Worm (Caenorhabditis elegans) whole organism, young adult: ENCODE results near the gene srt-7.

Experiments used
- B0336.3 ChIP-seq: fragments of 200-800 bp; sonication (Bioruptor generic); IDR thresholded peaks from 2 replicates; pipeline ENCODE4 v1.3.6; 2022; ENCODE audit warnings: missing genetic modification characterization, missing compliant biosample characterization
- F10E7.11 ChIP-seq: sonication (generic microtip); optimal IDR thresholded peaks from 2 replicates; lab custom pipeline; 2017; ENCODE audit warnings: mild to moderate bottlenecking, missing genetic modification characterization, moderate library complexity, missing compliant biosample characterization
- F22D6.2 ChIP-seq: sonication (generic microtip); optimal IDR thresholded peaks from 2 replicates; lab custom pipeline; 2016; ENCODE audit warnings: mild to moderate bottlenecking, missing genetic modification characterization, missing compliant biosample characterization
- F23B12.7 ChIP-seq: sonication (generic microtip); optimal IDR thresholded peaks from 2 replicates; lab custom pipeline; 2017; ENCODE audit warnings: missing genetic modification characterization, mild to moderate bottlenecking, missing compliant biosample characterization, antibody characterized with exemption, moderate library complexity; ENCODE audit not compliant: insufficient read depth
- F52B5.7 ChIP-seq: sonication (generic microtip); optimal IDR thresholded peaks from 2 replicates; lab custom pipeline; 2016; ENCODE audit warnings: mild to moderate bottlenecking, missing genetic modification characterization, missing compliant biosample characterization
- F57A8.1 ChIP-seq: fragments of 200-800 bp; sonication (Bioruptor generic); optimal IDR thresholded peaks from 2 replicates; lab custom pipeline; 2018; ENCODE audit warnings: mild to moderate bottlenecking, missing genetic modification characterization, moderate library complexity, missing compliant biosample characterization
- K11D2.4 ChIP-seq: fragments of 200-800 bp; sonication (Bioruptor generic); IDR thresholded peaks from 2 replicates; pipeline ENCODE4 v1.3.6; 2022; ENCODE audit warnings: missing genetic modification reagents, missing genetic modification characterization, missing compliant biosample characterization
- K12H6.12 ChIP-seq: fragments of 200-800 bp; sonication (Bioruptor generic); optimal IDR thresholded peaks from 2 replicates; lab custom pipeline; 2018; ENCODE audit warnings: mild to moderate bottlenecking, missing genetic modification characterization, missing compliant biosample characterization
- T07F8.4 ChIP-seq: sonication (generic microtip); optimal IDR thresholded peaks from 2 replicates; lab custom pipeline; 2016; ENCODE audit warnings: mild to moderate bottlenecking, missing genetic modification characterization, moderate library complexity, missing compliant biosample characterization
- Y56A3A.18 ChIP-seq: fragments of 200-800 bp; sonication (Bioruptor generic); IDR thresholded peaks from 2 replicates; pipeline ENCODE4 v1.3.6; 2022; ENCODE audit warnings: missing genetic modification reagents, missing genetic modification characterization, missing compliant biosample characterization
- Y67H2A.10 ChIP-seq: fragments of 200-800 bp; sonication (Bioruptor generic); conservative IDR thresholded peaks from 2 replicates; pipeline ENCODE4 v1.3.6; 2022; ENCODE audit warnings: missing genetic modification reagents, missing genetic modification characterization, missing compliant biosample characterization
- Y79H2A.3 ChIP-seq: fragments of 200-800 bp; sonication (Bioruptor generic); conservative IDR thresholded peaks from 2 replicates; pipeline ENCODE4 v1.3.6; 2022; ENCODE audit warnings: missing genetic modification reagents, missing genetic modification characterization, missing compliant biosample characterization
- Y95B8A.8 ChIP-seq: fragments of 200-800 bp; sonication (Bioruptor generic); IDR thresholded peaks from 2 replicates; pipeline ENCODE4 v1.3.6; 2022; ENCODE audit warnings: missing genetic modification reagents, missing genetic modification characterization, missing compliant biosample characterization
- ZK185.1 ChIP-seq: sonication (generic microtip); optimal IDR thresholded peaks from 2 replicates; lab custom pipeline; 2016; ENCODE audit warnings: mild to moderate bottlenecking, missing genetic modification characterization, missing compliant biosample characterization; ENCODE audit not compliant: poor library complexity, severe bottlenecking
- akir-1 ChIP-seq: fragments of 200-800 bp; sonication (Bioruptor generic); optimal IDR thresholded peaks from 2 replicates; lab custom pipeline; 2018; ENCODE audit warnings: mild to moderate bottlenecking, missing genetic modification characterization, moderate library complexity, missing compliant biosample characterization
- attf-3 ChIP-seq: fragments of 200-800 bp; sonication (Bioruptor generic); conservative IDR thresholded peaks from 2 replicates; pipeline ENCODE4 v1.3.6; 2022; ENCODE audit warnings: missing genetic modification reagents, missing genetic modification characterization, missing compliant biosample characterization
- attf-5 ChIP-seq: fragments of 200-800 bp; sonication (Bioruptor generic); optimal IDR thresholded peaks from 2 replicates; lab custom pipeline; 2018; ENCODE audit warnings: mild to moderate bottlenecking, missing genetic modification characterization, missing compliant biosample characterization
- ceh-40 ChIP-seq: fragments of 200-800 bp; sonication (Bioruptor generic); IDR thresholded peaks from 2 replicates; pipeline ENCODE4 v1.3.6; 2022; ENCODE audit warnings: missing genetic modification characterization, missing compliant biosample characterization
- chd-7 ChIP-seq: sonication (generic microtip); optimal IDR thresholded peaks from 2 replicates; lab custom pipeline; 2016; ENCODE audit warnings: mild to moderate bottlenecking, missing genetic modification characterization, moderate library complexity, missing compliant biosample characterization
- die-1 ChIP-seq: sonication (generic microtip); optimal IDR thresholded peaks from 2 replicates; lab custom pipeline; 2016; ENCODE audit warnings: missing genotype, mild to moderate bottlenecking, missing genetic modification characterization, missing compliant biosample characterization
- egrh-3 ChIP-seq: fragments of 200-800 bp; sonication (Bioruptor generic); IDR thresholded peaks from 2 replicates; pipeline ENCODE4 v1.3.6; 2022; ENCODE audit warnings: missing genetic modification reagents, missing genetic modification characterization, missing compliant biosample characterization
- hmg-1.2 ChIP-seq: fragments of 200-800 bp; sonication (Bioruptor generic); IDR thresholded peaks from 2 replicates; pipeline ENCODE4 v1.3.6; 2022; ENCODE audit warnings: missing genetic modification reagents, missing genetic modification characterization, missing compliant biosample characterization
- hmg-20 ChIP-seq: fragments of 200-800 bp; sonication (Bioruptor generic); IDR thresholded peaks from 2 replicates; pipeline ENCODE4 v1.3.6; 2022; ENCODE audit warnings: missing genetic modification reagents, missing genetic modification characterization, missing compliant biosample characterization
- hsf-1 ChIP-seq: fragments of 200-800 bp; sonication (Bioruptor generic); IDR thresholded peaks from 2 replicates; pipeline ENCODE4 v1.3.6; 2022; ENCODE audit warnings: missing genetic modification reagents, missing genetic modification characterization, missing compliant biosample characterization
- lin-54 ChIP-seq: fragments of 200-800 bp; sonication (Bioruptor generic); optimal IDR thresholded peaks from 2 replicates; lab custom pipeline; 2018; ENCODE audit warnings: mild to moderate bottlenecking, missing genetic modification characterization, missing compliant biosample characterization
- lsl-1 ChIP-seq: fragments of 200-800 bp; sonication (Bioruptor generic); optimal IDR thresholded peaks from 2 replicates; lab custom pipeline; 2018; ENCODE audit warnings: mild to moderate bottlenecking, missing genetic modification characterization, moderate library complexity, missing compliant biosample characterization
- madf-6 ChIP-seq: fragments of 200-800 bp; sonication (Bioruptor generic); IDR thresholded peaks from 2 replicates; pipeline ENCODE4 v1.3.6; 2022; ENCODE audit warnings: missing genetic modification reagents, missing genetic modification characterization, missing compliant biosample characterization
- nfya-1 ChIP-seq: sonication (generic microtip); optimal IDR thresholded peaks from 2 replicates; lab custom pipeline; 2017; ENCODE audit warnings: antibody characterized with exemption, missing compliant biosample characterization, missing genetic modification characterization, borderline replicate concordance; ENCODE audit not compliant: insufficient read depth
- rcor-1 ChIP-seq: fragments of 200-800 bp; sonication (Bioruptor generic); IDR thresholded peaks from 2 replicates; pipeline ENCODE4 v1.3.6; 2022; ENCODE audit warnings: missing genetic modification reagents, missing genetic modification characterization, missing compliant biosample characterization
- rec-8 ChIP-seq, 2 experiments: sonication (generic microtip); optimal IDR thresholded peaks; 2 replicates each; lab custom pipeline; 2016; ENCODE audit warnings: mild to moderate bottlenecking in 2 of 2, missing genetic modification characterization in 2 of 2, missing genetic modification reagents in 2 of 2, missing genotype in 2 of 2, missing biosample characterization in 1 of 2, missing compliant biosample characterization in 1 of 2, moderate library complexity in 1 of 2
- snpc-1.3 ChIP-seq: sonication (generic microtip); optimal IDR thresholded peaks from 2 replicates; lab custom pipeline; 2017; ENCODE audit warnings: missing genetic modification characterization, mild to moderate bottlenecking, missing compliant biosample characterization, antibody characterized with exemption, moderate library complexity, missing genotype, missing genetic modification reagents; ENCODE audit not compliant: insufficient read depth
- snpc-3.4 ChIP-seq: sonication (generic microtip); optimal IDR thresholded peaks from 2 replicates; lab custom pipeline; 2017; ENCODE audit warnings: missing genetic modification characterization, mild to moderate bottlenecking, missing compliant biosample characterization, antibody characterized with exemption, moderate library complexity, missing genotype, missing genetic modification reagents
- snpc-4 ChIP-seq, 5 experiments: fragments of 150-350 bp in 1 of 5; sonication (generic microtip) in 4 of 5; optimal IDR thresholded peaks; 2 replicates each; lab custom pipeline; 2014 to 2018; ENCODE audit warnings: missing genetic modification characterization in 5 of 5, missing biosample characterization in 3 of 5, antibody characterized with exemption in 2 of 5, mild to moderate bottlenecking in 2 of 5, missing compliant biosample characterization in 2 of 5, missing genotype in 2 of 5, moderate library complexity in 2 of 5, missing genetic modification reagents in 1 of 5
- ztf-6 ChIP-seq: fragments of 200-800 bp; sonication (Bioruptor generic); IDR thresholded peaks from 2 replicates; pipeline ENCODE4 v1.3.6; 2022; ENCODE audit warnings: missing genetic modification reagents, missing genetic modification characterization, missing compliant biosample characterization

srt-7 gene

ce11 chrV:3081471-3081870, at the start of gene srt-7:
Gene srt-7 (plus strand): TSS chrV:3081771.
- TF ChIP-seq F22D6.2 (tag; lab: Kevin White, UChicago) (no peak), madf-6 (no peak), lin-54 (GFP tag; lab: Kevin White, UChicago) (no peak), F57A8.1 (GFP tag; lab: Kevin White, UChicago) (no peak)

DNA sequence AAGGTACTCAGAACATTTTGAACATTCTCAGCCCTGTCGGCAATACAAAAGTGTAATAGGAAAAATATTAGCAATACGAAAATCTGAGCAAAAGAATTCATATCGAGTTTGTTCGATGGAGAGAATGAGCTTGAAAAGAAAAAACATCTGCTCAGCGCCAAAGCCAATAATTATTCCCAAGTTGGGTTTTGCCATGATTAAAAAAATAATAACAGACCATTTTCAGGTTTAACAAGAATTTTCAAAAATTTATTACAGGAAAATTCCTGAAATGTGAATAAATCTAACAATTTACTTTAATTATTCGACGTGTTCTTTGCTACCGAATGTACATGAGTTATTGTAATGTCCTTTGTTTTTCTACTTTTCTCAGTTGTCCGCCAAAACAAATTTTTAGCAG, 49.2 kb upstream of the srt-7 start, which contains the start of gene irld-38:
Gene irld-38, minus strand, starts transcription at position 101 of the 400 bp plus-strand sequence.
- TF ChIP-seq Y56A3A.18 (GFP tag; lab: Robert Waterston, UW) (no peak), akir-1 (GFP tag; lab: Kevin White, UChicago) (no peak), ztf-6 (no peak), lin-54 (GFP tag; lab: Kevin White, UChicago) (no peak), snpc-3.4 (tag; lab: Kevin White, UChicago) (no peak), Y67H2A.10 (no peak), K12H6.12 (tag; lab: Kevin White, UChicago) (no peak), lsl-1 (GFP tag; lab: Kevin White, UChicago) (no peak), B0336.3 (GFP tag; lab: Robert Waterston, UW) (no peak), snpc-1.3 (no peak), attf-3 (no peak), rcor-1 (GFP tag; lab: Robert Waterston, UW) (no peak), F10E7.11 (tag; lab: Kevin White, UChicago) (no peak), nfya-1 (no peak)

ce11 chrV:3034236-3034635, 47.3 kb upstream of the srt-7 start, which contains the start of gene srw-8:
Gene srw-8 (minus strand): TSS chrV:3034336.
- TF ChIP-seq hsf-1 (GFP tag; lab: Robert Waterston, UW): no peak
- no peak for TF ChIP-seq B0336.3 (GFP tag; lab: Robert Waterston, UW)
- no peak for TF ChIP-seq chd-7 (tag; lab: Kevin White, UChicago)
- TF ChIP-seq F52B5.7 (tag; lab: Kevin White, UChicago): no peak
- TF ChIP-seq F23B12.7 (tag; lab: Kevin White, UChicago): no peak
- no peak for TF ChIP-seq attf-5
- TF ChIP-seq hmg-20 (GFP tag; lab: Robert Waterston, UW): no peak
- no peak for TF ChIP-seq rec-8 (tag; optimal IDR thresholded peaks at IDR 0.05; lab: Kevin White, UChicago)
- TF ChIP-seq die-1 (tag; lab: Kevin White, UChicago): no peak
- TF ChIP-seq K11D2.4: no peak
- TF ChIP-seq Y95B8A.8 (GFP tag; lab: Robert Waterston, UW): no peak
- no peak for TF ChIP-seq hmg-1.2 (GFP tag; lab: Robert Waterston, UW)
- no peak for TF ChIP-seq ZK185.1 (tag; lab: Kevin White, UChicago)
- no peak for TF ChIP-seq Y79H2A.3 (GFP tag; lab: Robert Waterston, UW)
- TF ChIP-seq ceh-40: no peak

DNA sequence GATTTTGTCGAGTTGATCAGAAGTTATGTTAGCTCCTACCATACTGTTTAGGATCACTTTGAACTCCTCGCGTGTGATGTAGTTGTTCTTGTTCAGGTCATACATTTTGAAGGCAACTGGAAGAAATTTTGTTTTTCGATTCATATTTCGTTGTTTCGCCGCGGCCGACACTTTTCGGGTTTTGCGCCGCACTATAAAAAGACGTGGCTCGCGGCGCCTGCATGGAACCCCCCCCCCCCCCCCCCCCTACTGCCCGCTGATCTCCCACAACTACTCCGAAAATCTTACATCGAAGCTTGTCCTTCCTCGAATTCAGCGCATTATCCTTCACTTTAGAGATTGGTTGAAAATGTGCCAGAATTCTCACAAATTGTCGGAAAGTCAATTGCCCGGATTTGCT, 43.5 kb upstream of the srt-7 start:
- TF ChIP-seq egrh-3 (GFP tag; lab: Robert Waterston, UW) (peak; percentile 75; the same call in 1 of the 2 replicates), snpc-4 (GFP tag; optimal IDR thresholded peaks at IDR 0.05; lab: Kevin White, UChicago) (no peak), snpc-4 (tag; optimal IDR thresholded peaks at IDR 0.05; lab: Kevin White, UChicago) (peak in 1 of 4 experiments; percentile 22), T07F8.4 (tag; lab: Kevin White, UChicago) (no peak)
